Fruit fly (Drosophila melanogaster): ENCODE results near the gene CG7115.

The CG7115 gene

dm6 chr2L:7799804-7800433 lies 21.0 kb upstream of the CG7115 start, which contains the start of the genes Herp and r2d2 (continued):
- TF ChIP-seq Hmr (GFP tag; optimal IDR thresholded peaks at IDR 0.05), result peak; percentile 93
- TF ChIP-seq Hr39 (optimal IDR thresholded peaks at IDR 0.05), result no peak
- no peak for TF ChIP-seq h (optimal IDR thresholded peaks at IDR 0.05)
- peak; percentile 82 for TF ChIP-seq CG6854 (GFP tag; optimal IDR thresholded peaks at IDR 0.05)
- TF ChIP-seq Tbp (GFP tag; optimal IDR thresholded peaks at IDR 0.05), result no peak
- TF ChIP-seq HLH54F (GFP tag; optimal IDR thresholded peaks at IDR 0.05), result peak; percentile 95
- TF ChIP-seq sc (optimal IDR thresholded peaks at IDR 0.05), result no peak
- TF ChIP-seq sc (GFP tag; optimal IDR thresholded peaks at IDR 0.05), result peak; percentile 58
- TF ChIP-seq NFAT (GFP tag; IDR thresholded peaks at IDR 0.05), result peak; percentile 79
- TF ChIP-seq Kr (GFP tag; optimal IDR thresholded peaks at IDR 0.05), result no peak
- peak; percentile 84 for TF ChIP-seq trh (GFP tag; optimal IDR thresholded peaks at IDR 0.05)
- peak; percentile 81 for TF ChIP-seq CG10979 (tag; optimal IDR thresholded peaks at IDR 0.05)
- peak; percentile 88 for TF ChIP-seq HHEX (GFP tag; optimal IDR thresholded peaks at IDR 0.05)
- TF ChIP-seq CG13123 (GFP tag; optimal IDR thresholded peaks at IDR 0.05), result peak; percentile 76
- TF ChIP-seq Trl (optimal IDR thresholded peaks at IDR 0.05), result no peak
- TF ChIP-seq Trl (GFP tag; optimal IDR thresholded peaks at IDR 0.05), result peak; percentile 96
- peak; percentile 43; the same call in 1 of the 2 replicates for TF ChIP-seq CG17612 (GFP tag; IDR thresholded peaks at IDR 0.05)
- TF ChIP-seq grau (tag; optimal IDR thresholded peaks at IDR 0.05), result peak; percentile 91
- TF ChIP-seq CG31365 (tag; optimal IDR thresholded peaks at IDR 0.05), result peak; percentile 74
- TF ChIP-seq CG11723 (GFP tag; optimal IDR thresholded peaks at IDR 0.05), result peak; percentile 85
- peak; percentile 93 for TF ChIP-seq gem (tag; optimal IDR thresholded peaks at IDR 0.05)
- peak; percentile 80 for TF ChIP-seq Usf (GFP tag; optimal IDR thresholded peaks at IDR 0.05)
- TF ChIP-seq tx (GFP tag; optimal IDR thresholded peaks at IDR 0.05), result peak; percentile 90
- TF ChIP-seq CG9817 (tag; optimal IDR thresholded peaks at IDR 0.05), result peak; percentile 92
- TF ChIP-seq D (optimal IDR thresholded peaks at IDR 0.05), result no peak
- peak; percentile 82 for TF ChIP-seq D (GFP tag; optimal IDR thresholded peaks at IDR 0.05)
- TF ChIP-seq Sry-β (GFP tag; optimal IDR thresholded peaks at IDR 0.05), result peak; percentile 98
- TF ChIP-seq Nf-YB (GFP tag; optimal IDR thresholded peaks at IDR 0.05), result peak; percentile 64
- peak; percentile 84 for TF ChIP-seq CG6272 (GFP tag; IDR thresholded peaks at IDR 0.05)
- peak; percentile 97 for TF ChIP-seq HmgD (GFP tag; optimal IDR thresholded peaks at IDR 0.05)
- TF ChIP-seq CG17385 (GFP tag; optimal IDR thresholded peaks at IDR 0.05), result peak; percentile 83
- TF ChIP-seq CG9727 (GFP tag; optimal IDR thresholded peaks at IDR 0.05), result peak; percentile 90
- TF ChIP-seq CG2129 (GFP tag; IDR thresholded peaks at IDR 0.05; ENCODE audit: partially characterized antibody), result peak; percentile 45
- peak; percentile 97 for TF ChIP-seq CG13624 (GFP tag; optimal IDR thresholded peaks at IDR 0.05)
- TF ChIP-seq PHDP (tag; optimal IDR thresholded peaks at IDR 0.05), result peak; percentile 88
- peak; percentile 88 for TF ChIP-seq CG8924 (tag; optimal IDR thresholded peaks at IDR 0.05)
- peak in 1 of 2 experiments; percentile 88 for TF ChIP-seq eve (GFP tag; optimal IDR thresholded peaks at IDR 0.05)
- TF ChIP-seq CG15479 (GFP tag; optimal IDR thresholded peaks at IDR 0.05), result peak; percentile 79
- TF ChIP-seq CG9437 (GFP tag; optimal IDR thresholded peaks at IDR 0.05), result peak; percentile 75
- TF ChIP-seq CG2120 (GFP tag; optimal IDR thresholded peaks at IDR 0.05), result peak; percentile 96
- TF ChIP-seq nerfin-2 (GFP tag; IDR thresholded peaks at IDR 0.05; ENCODE audit: partially characterized antibody), result no peak
- peak; percentile 90 for TF ChIP-seq CG4404 (GFP tag; IDR thresholded peaks at IDR 0.05)
- TF ChIP-seq schlank (tag; optimal IDR thresholded peaks at IDR 0.05), result peak; percentile 85
- peak; percentile 95 for TF ChIP-seq CoRest (tag; optimal IDR thresholded peaks at IDR 0.05)
- TF ChIP-seq yki (optimal IDR thresholded peaks at IDR 0.05), result no peak
- TF ChIP-seq Neu2 (GFP tag; optimal IDR thresholded peaks at IDR 0.05; ENCODE audit: borderline replicate concordance), result peak; percentile 72
- peak; percentile 85 for TF ChIP-seq CG15601 (tag; optimal IDR thresholded peaks at IDR 0.05)
- peak; percentile 88 for TF ChIP-seq al (GFP tag; IDR thresholded peaks at IDR 0.05)
- TF ChIP-seq CG16863 (GFP tag; optimal IDR thresholded peaks at IDR 0.05), result peak; percentile 85
- TF ChIP-seq Bteb2 (GFP tag; optimal IDR thresholded peaks at IDR 0.05), result peak; percentile 89
- peak; percentile 93 for TF ChIP-seq maf-S (GFP tag; optimal IDR thresholded peaks at IDR 0.05)
- TF ChIP-seq danr (GFP tag; IDR thresholded peaks at IDR 0.05), result peak; percentile 71
